Worm (Caenorhabditis elegans): Measurements from ENCODE around the gene ZK1067.4.

ce11 chrII:9181155-9181554, 29.0 kb upstream of the ZK1067.4 start:
- TF ChIP-seq dao-5 (tag; optimal IDR thresholded peaks at IDR 0.05) (no peak), him-1 (tag; optimal IDR thresholded peaks at IDR 0.05) (no peak), W03F9.2 (tag; optimal IDR thresholded peaks at IDR 0.05) (no peak)

All from whole organism, L4/young adult.